Fruit fly (Drosophila melanogaster) whole organism, embryonic: Measurements from ENCODE around the gene CG45100.

ENCODE experiments used
- Atf3 ChIP-seq: fragments of 200-800 bp; sonication (Bioruptor generic); optimal IDR thresholded peaks from 3 replicates; lab custom pipeline; 2016; ENCODE audit warnings: missing biosample characterization, missing genetic modification characterization
- CG12391 ChIP-seq: fragments of 200-800 bp; sonication (Bioruptor generic); optimal IDR thresholded peaks from 3 replicates; lab custom pipeline; 2018; ENCODE audit warnings: missing biosample characterization, mild to moderate bottlenecking, missing genetic modification characterization, moderate library complexity
- CG12659 ChIP-seq: fragments of 200-800 bp; sonication (Bioruptor generic); optimal IDR thresholded peaks from 3 replicates; lab custom pipeline; 2017; ENCODE audit warnings: mild to moderate bottlenecking, missing biosample characterization, missing genetic modification reagents, missing genetic modification characterization
- CG12769 ChIP-seq: fragments of 200-800 bp; sonication (Bioruptor generic); optimal IDR thresholded peaks from 2 replicates; lab custom pipeline; 2019; ENCODE audit warnings: missing biosample characterization, mild to moderate bottlenecking, missing genetic modification characterization, moderate library complexity
- CG17186 ChIP-seq: fragments of 200-800 bp; sonication (Bioruptor generic); optimal IDR thresholded peaks from 3 replicates; lab custom pipeline; 2017; ENCODE audit warnings: missing biosample characterization, missing genetic modification reagents, missing genetic modification characterization
- CG30403 ChIP-seq: fragments of 200-800 bp; sonication (Bioruptor generic); optimal IDR thresholded peaks from 3 replicates; lab custom pipeline; 2016; ENCODE audit warnings: missing biosample characterization, missing genetic modification characterization
- CG42726 ChIP-seq: fragments of 200-800 bp; sonication (Bioruptor generic); IDR thresholded peaks from 2 replicates; pipeline ENCODE4 v1.3.6; 2022; ENCODE audit warnings: missing biosample characterization, missing genetic modification characterization; ENCODE audit not compliant: partially characterized antibody
- CG43689 ChIP-seq: fragments of 200-800 bp; sonication (Bioruptor generic); IDR thresholded peaks from 2 replicates; pipeline ENCODE4 v1.3.6; 2022; ENCODE audit warnings: missing biosample characterization, missing genetic modification characterization
- CG4404 ChIP-seq: fragments of 200-800 bp; sonication (Bioruptor generic); IDR thresholded peaks from 2 replicates; pipeline ENCODE4 v1.3.6; 2022; ENCODE audit warnings: missing biosample characterization, missing genetic modification characterization
- CG4617 ChIP-seq: fragments of 200-800 bp; sonication (Bioruptor generic); optimal IDR thresholded peaks from 3 replicates; lab custom pipeline; 2016; ENCODE audit warnings: missing biosample characterization, missing genetic modification characterization, borderline replicate concordance
- CG7357 ChIP-seq: fragments of 200-800 bp; sonication (Bioruptor generic); IDR thresholded peaks from 3 replicates; pipeline ENCODE4 v1.3.6; 2022; ENCODE audit warnings: missing biosample characterization, missing genetic modification characterization
- CG7987 ChIP-seq: fragments of 200-800 bp; sonication (Bioruptor generic); optimal IDR thresholded peaks from 2 replicates; lab custom pipeline; 2018; ENCODE audit warnings: missing biosample characterization, mild to moderate bottlenecking, missing genetic modification characterization, moderate library complexity
- CG8765 ChIP-seq: fragments of 200-800 bp; sonication (Bioruptor generic); IDR thresholded peaks from 2 replicates; pipeline ENCODE4 v1.3.6; 2022; ENCODE audit warnings: missing biosample characterization, missing genetic modification characterization
- CG9876 ChIP-seq: fragments of 200-800 bp; sonication (Bioruptor generic); optimal IDR thresholded peaks from 2 replicates; lab custom pipeline; 2016; ENCODE audit warnings: missing biosample characterization, missing genetic modification characterization
- Camta ChIP-seq: fragments of 200-800 bp; sonication (Bioruptor generic); optimal IDR thresholded peaks from 2 replicates; lab custom pipeline; 2016; ENCODE audit warnings: missing biosample characterization, missing genetic modification characterization
- Deaf1 ChIP-seq: fragments of 200-800 bp; optimal IDR thresholded peaks from 3 replicates; lab custom pipeline; 2019; ENCODE audit warnings: missing biosample characterization, mild to moderate bottlenecking, missing genetic modification characterization, moderate library complexity
- Drgx ChIP-seq: fragments of 200-800 bp; sonication (Bioruptor generic); IDR thresholded peaks from 2 replicates; pipeline ENCODE4 v1.3.6; 2022; ENCODE audit warnings: missing biosample characterization, missing genetic modification characterization
- HmgD ChIP-seq: fragments of 200-800 bp; sonication (Bioruptor generic); optimal IDR thresholded peaks from 3 replicates; lab custom pipeline; 2016; ENCODE audit warnings: missing biosample characterization, missing genetic modification characterization
- Hr78 ChIP-seq, 2 experiments: fragments of 200-800 bp in 1 of 2; fragments of >200 bp in 1 of 2; sonication (Bioruptor generic) in 1 of 2; optimal IDR thresholded peaks; 2 replicates each; lab custom pipeline; 2017 to 2019; ENCODE audit warnings: missing biosample characterization in 2 of 2, missing genetic modification characterization in 2 of 2, mild to moderate bottlenecking in 1 of 2, moderate library complexity in 1 of 2
- Jarid2 ChIP-seq: fragments of 200-800 bp; sonication (Bioruptor generic); optimal IDR thresholded peaks from 3 replicates; lab custom pipeline; 2017; ENCODE audit warnings: mild to moderate bottlenecking, missing biosample characterization, missing genetic modification reagents, missing genetic modification characterization
- Lhr ChIP-seq: fragments of 200-800 bp; sonication (Bioruptor generic); optimal IDR thresholded peaks from 3 replicates; lab custom pipeline; 2017; ENCODE audit warnings: mild to moderate bottlenecking, missing biosample characterization, missing genetic modification reagents, missing genetic modification characterization
- Lim3 ChIP-seq: fragments of 200-800 bp; sonication (Bioruptor generic); IDR thresholded peaks from 2 replicates; pipeline ENCODE4 v1.3.6; 2022; ENCODE audit warnings: missing biosample characterization, missing genetic modification characterization
- MBD-R2 ChIP-seq: fragments of 200-800 bp; sonication (Bioruptor generic); IDR thresholded peaks from 2 replicates; pipeline ENCODE4 v1.3.6; 2022; ENCODE audit warnings: missing biosample characterization, missing genetic modification characterization
- Med ChIP-seq: fragments of 200-800 bp; sonication (Bioruptor generic); peaks from one replicate; lab custom pipeline; 2016; ENCODE audit warnings: missing biosample characterization, missing genetic modification characterization, mild to moderate bottlenecking, inconsistent platforms, moderate library complexity
- Mrtf ChIP-seq: fragments of 200-800 bp; sonication (Bioruptor generic); IDR thresholded peaks from 3 replicates; pipeline ENCODE4 v1.3.6; 2022; ENCODE audit warnings: missing biosample characterization, missing genetic modification characterization
- Opbp ChIP-seq: fragments of 200-800 bp; sonication (Bioruptor generic); IDR thresholded peaks from 3 replicates; pipeline ENCODE4 v1.3.6; 2022; ENCODE audit warnings: missing biosample characterization, missing genetic modification characterization; ENCODE audit not compliant: partially characterized antibody
- Poxn ChIP-seq: fragments of 200-800 bp; sonication (Bioruptor generic); IDR thresholded peaks from 2 replicates; pipeline ENCODE4 v1.3.6; 2022; ENCODE audit warnings: missing biosample characterization, missing genetic modification characterization
- Sry-β ChIP-seq: fragments of 200-800 bp; sonication (Bioruptor generic); optimal IDR thresholded peaks from 2 replicates; lab custom pipeline; 2018; ENCODE audit warnings: missing biosample characterization, mild to moderate bottlenecking, missing genetic modification characterization, moderate library complexity
- Usf ChIP-seq: fragments of 200-800 bp; sonication (Bioruptor generic); optimal IDR thresholded peaks from 2 replicates; lab custom pipeline; 2017; ENCODE audit warnings: missing genotype, missing biosample characterization, missing genetic modification characterization
- bsh ChIP-seq, 2 experiments: fragments of 200-800 bp; sonication (Bioruptor generic); optimal IDR thresholded peaks; 2 replicates each; lab custom pipeline; 2017 to 2018; ENCODE audit warnings: mild to moderate bottlenecking in 2 of 2, missing biosample characterization in 2 of 2, missing genetic modification characterization in 2 of 2, moderate library complexity in 1 of 2
- chinmo ChIP-seq: fragments of 200-800 bp; sonication (Bioruptor generic); IDR thresholded peaks from 4 replicates; pipeline ENCODE4 v1.3.6; 2022; ENCODE audit warnings: missing biosample characterization, missing genetic modification characterization; ENCODE audit not compliant: partially characterized antibody
- crc ChIP-seq: fragments of 200-800 bp; sonication (Bioruptor generic); optimal IDR thresholded peaks from 2 replicates; lab custom pipeline; 2016; ENCODE audit warnings: missing biosample characterization, missing genetic modification characterization
- fu2 ChIP-seq: fragments of 200-800 bp; sonication (Bioruptor generic); optimal IDR thresholded peaks from 2 replicates; lab custom pipeline; 2016; ENCODE audit warnings: missing biosample characterization, missing genetic modification characterization
- hbn ChIP-seq: fragments of 200-800 bp; sonication (Bioruptor generic); IDR thresholded peaks from 2 replicates; pipeline ENCODE4 v1.3.6; 2022; ENCODE audit warnings: missing biosample characterization, missing genetic modification characterization; ENCODE audit not compliant: partially characterized antibody
- her ChIP-seq: fragments of 200-800 bp; sonication (Bioruptor generic); optimal IDR thresholded peaks from 2 replicates; lab custom pipeline; 2016; ENCODE audit warnings: missing biosample characterization, missing genetic modification characterization
- jumu ChIP-seq: fragments of 200-800 bp; sonication (Bioruptor generic); optimal IDR thresholded peaks from 3 replicates; lab custom pipeline; 2016; ENCODE audit warnings: missing biosample characterization, missing genetic modification characterization
- klu ChIP-seq: fragments of 200-800 bp; sonication (Bioruptor generic); IDR thresholded peaks from 2 replicates; pipeline ENCODE4 v1.3.6; 2022; ENCODE audit warnings: missing biosample characterization, missing genetic modification characterization
- lmd ChIP-seq: fragments of 200-800 bp; sonication (Bioruptor generic); IDR thresholded peaks from 2 replicates; pipeline ENCODE4 v1.3.6; 2022; ENCODE audit warnings: missing biosample characterization, missing genetic modification characterization
- peb ChIP-seq: fragments of 200-800 bp; sonication (Bioruptor generic); IDR thresholded peaks from 2 replicates; pipeline ENCODE4 v1.3.6; 2022; ENCODE audit warnings: missing biosample characterization, missing genetic modification characterization
- pros ChIP-seq: fragments of 200-800 bp; sonication (Bioruptor generic); optimal IDR thresholded peaks from 3 replicates; lab custom pipeline; 2019; ENCODE audit warnings: missing biosample characterization, mild to moderate bottlenecking, missing genetic modification characterization, moderate library complexity
- ranshi ChIP-seq: fragments of 200-800 bp; sonication (Bioruptor generic); IDR thresholded peaks from 2 replicates; pipeline ENCODE4 v1.3.6; 2022; ENCODE audit warnings: missing biosample characterization, missing genetic modification characterization
- rib ChIP-seq: fragments of 200-800 bp; sonication (Bioruptor generic); IDR thresholded peaks from 2 replicates; pipeline ENCODE4 v1.3.6; 2022; ENCODE audit warnings: missing biosample characterization, missing genetic modification characterization
- row ChIP-seq: fragments of 200-800 bp; sonication (Bioruptor generic); IDR thresholded peaks from 3 replicates; pipeline ENCODE4 v1.3.6; 2022; ENCODE audit warnings: missing biosample characterization, missing genetic modification characterization
- sd ChIP-seq: fragments of 200-800 bp; sonication (Bioruptor generic); optimal IDR thresholded peaks from 3 replicates; lab custom pipeline; 2018; ENCODE audit warnings: missing biosample characterization, mild to moderate bottlenecking, missing genetic modification characterization, moderate library complexity
- seq ChIP-seq: fragments of 200-800 bp; sonication (Bioruptor generic); IDR thresholded peaks from 2 replicates; pipeline ENCODE4 v1.3.6; 2022; ENCODE audit warnings: missing biosample characterization, missing genetic modification characterization
- shn ChIP-seq: fragments of 200-800 bp; sonication (Bioruptor generic); optimal IDR thresholded peaks from 3 replicates; lab custom pipeline; 2016; ENCODE audit warnings: missing biosample characterization, missing genetic modification characterization
- tap ChIP-seq: fragments of 200-800 bp; optimal IDR thresholded peaks from 3 replicates; lab custom pipeline; 2019; ENCODE audit warnings: missing biosample characterization, mild to moderate bottlenecking, missing genetic modification characterization, moderate library complexity
- tgo ChIP-seq: fragments of 200-800 bp; sonication (Bioruptor generic); IDR thresholded peaks from 3 replicates; pipeline ENCODE4 v1.3.6; 2022; ENCODE audit warnings: missing biosample characterization, missing genetic modification characterization
- tin ChIP-seq: fragments of 200-800 bp; sonication (Bioruptor generic); optimal IDR thresholded peaks from 3 replicates; lab custom pipeline; 2016; ENCODE audit warnings: missing biosample characterization, missing genetic modification characterization
- tio ChIP-seq: fragments of 200-800 bp; sonication (Bioruptor generic); optimal IDR thresholded peaks from 2 replicates; lab custom pipeline; 2017; ENCODE audit warnings: missing biosample characterization, missing genetic modification characterization, inconsistent platforms
- unpg ChIP-seq: fragments of 200-800 bp; sonication (Bioruptor generic); optimal IDR thresholded peaks from 3 replicates; lab custom pipeline; 2018; ENCODE audit warnings: missing biosample characterization, mild to moderate bottlenecking, missing genetic modification characterization, moderate library complexity
- z ChIP-seq: fragments of 200-800 bp; sonication (Bioruptor generic); IDR thresholded peaks from 3 replicates; pipeline ENCODE4 v1.3.6; 2022; ENCODE audit warnings: missing biosample characterization, missing genetic modification characterization

The CG45100 gene

dm6 chr3R:5464481-5464880 is 9.9 kb downstream of the CG45100 start, which contains the start of gene PEK (continued):
- TF ChIP-seq unpg (GFP tag; lab: Kevin White, UChicago) (no peak), Lhr (GFP tag; lab: Kevin White, UChicago) (peak; percentile 32), Poxn (GFP tag; lab: Robert Waterston, UW) (no peak), tio (GFP tag; lab: Kevin White, UChicago) (no peak), lmd (GFP tag; lab: Robert Waterston, UW) (no peak), CG42726 (no peak), CG12391 (tag; lab: Kevin White, UChicago) (no peak), Drgx (GFP tag; lab: Robert Waterston, UW) (no peak), bsh (GFP tag; optimal IDR thresholded peaks at IDR 0.05; lab: Kevin White, UChicago) (no peak), Sry-β (GFP tag; lab: Kevin White, UChicago) (no peak), sd (tag; lab: Kevin White, UChicago) (no peak), CG7987 (no peak), row (0 out of 3 replicates have a peak, but pooled peaks have one; percentile 20), CG43689 (GFP tag; lab: Robert Waterston, UW) (no peak), CG12769 (tag; lab: Kevin White, UChicago) (no peak), tin (no peak), CG4617 (GFP tag; lab: Kevin White, UChicago) (peak; percentile 67), shn (GFP tag; lab: Kevin White, UChicago) (no peak), CG4404 (GFP tag; lab: Robert Waterston, UW) (no peak), CG7357 (GFP tag; lab: Robert Waterston, UW) (no peak), Usf (GFP tag; lab: Kevin White, UChicago) (no peak), chinmo (GFP tag; lab: Robert Waterston, UW) (peak; percentile 7; the same call in 1 of the 4 replicates), Deaf1 (tag; lab: Kevin White, UChicago) (no peak), jumu (GFP tag; lab: Kevin White, UChicago) (no peak), rib (GFP tag; lab: Robert Waterston, UW) (no peak), seq (GFP tag; lab: Robert Waterston, UW) (no peak), klu (no peak), Med (GFP tag; lab: Kevin White, UChicago) (no peak), Jarid2 (no peak), tap (no peak), CG8765 (GFP tag; lab: Robert Waterston, UW) (no peak), CG9876 (GFP tag; lab: Kevin White, UChicago) (no peak), CG12659 (peak; percentile 55), Hr78 (GFP tag; optimal IDR thresholded peaks at IDR 0.05; lab: Kevin White, UChicago) (no peak), Atf3 (GFP tag; lab: Kevin White, UChicago) (no peak), Opbp (no peak), fu2 (no peak), ranshi (GFP tag; lab: Robert Waterston, UW) (no peak), her (GFP tag; lab: Kevin White, UChicago) (no peak), CG17186 (peak; percentile 75), peb (GFP tag; lab: Robert Waterston, UW) (no peak), MBD-R2 (GFP tag; lab: Robert Waterston, UW) (peak; percentile 60), hbn (0 out of 2 replicates have a peak, but pooled peaks have one; percentile 29), HmgD (GFP tag; lab: Kevin White, UChicago) (no peak), crc (GFP tag; lab: Kevin White, UChicago) (no peak), Camta (GFP tag; lab: Kevin White, UChicago) (no peak), Mrtf (GFP tag; lab: Robert Waterston, UW) (no peak), tgo (GFP tag; lab: Robert Waterston, UW) (no peak), pros (GFP tag; lab: Kevin White, UChicago) (no peak), Lim3 (GFP tag; lab: Robert Waterston, UW) (no peak), CG30403 (GFP tag; lab: Kevin White, UChicago) (no peak), z (GFP tag; lab: Robert Waterston, UW) (no peak)
